Worm (Caenorhabditis elegans) whole organism, L4 larva: ENCODE data around the gene Y46D2A.2.

Experiments used
- F49E8.2 ChIP-seq: sonication (generic microtip); optimal IDR thresholded peaks from 2 replicates; lab custom pipeline; 2016; ENCODE audit warnings: missing compliant biosample characterization, mild to moderate bottlenecking, missing genetic modification characterization, borderline replicate concordance
- R02D3.7 ChIP-seq: fragments of 150-350 bp; sonication (generic microtip); optimal IDR thresholded peaks from 3 replicates; lab custom pipeline; 2014; ENCODE audit warnings: missing biosample characterization, missing genetic modification characterization
- Y48G9A.11 ChIP-seq: fragments of 200-800 bp; sonication (Bioruptor generic); IDR thresholded peaks from 2 replicates; pipeline ENCODE4 v1.3.6; 2022; ENCODE audit warnings: missing genetic modification reagents, missing genetic modification characterization, missing compliant biosample characterization
- Y5F2A.4 ChIP-seq: fragments of 200-800 bp; sonication (Bioruptor generic); optimal IDR thresholded peaks from 2 replicates; lab custom pipeline; 2018; ENCODE audit warnings: mild to moderate bottlenecking, missing genetic modification characterization, missing compliant biosample characterization
- ZK337.2 ChIP-seq: fragments of 200-800 bp; sonication (Bioruptor generic); IDR thresholded peaks from 2 replicates; pipeline ENCODE4 v1.3.6; 2022; ENCODE audit warnings: missing genetic modification reagents, missing genetic modification characterization, missing compliant biosample characterization
- ZK546.5 ChIP-seq, 2 experiments: sonication (generic microtip); optimal IDR thresholded peaks; 2 replicates each; lab custom pipeline; 2017; ENCODE audit warnings: missing biosample characterization in 2 of 2, missing genetic modification characterization in 2 of 2
- aha-1 ChIP-seq: fragments of 150-350 bp; peaks from one replicate; lab custom pipeline; 2014; ENCODE audit warnings: missing biosample characterization, missing genetic modification characterization
- aly-2 ChIP-seq: sonication (generic microtip); optimal IDR thresholded peaks from 2 replicates; lab custom pipeline; 2018; ENCODE audit warnings: missing biosample characterization, missing genetic modification characterization
- arid-1 ChIP-seq: fragments of 200-800 bp; sonication (Bioruptor generic); conservative IDR thresholded peaks from 2 replicates; pipeline ENCODE4 v1.3.6; 2022; ENCODE audit warnings: missing genetic modification reagents, missing genetic modification characterization, missing compliant biosample characterization
- ceh-20 ChIP-seq: fragments of 200-800 bp; sonication (Bioruptor generic); IDR thresholded peaks from 2 replicates; pipeline ENCODE4 v1.3.6; 2022; ENCODE audit warnings: missing genetic modification reagents, missing genetic modification characterization, missing compliant biosample characterization
- ces-1 ChIP-seq: fragments of 150-350 bp; sonication (generic microtip); optimal IDR thresholded peaks from 4 replicates; lab custom pipeline; 2014; ENCODE audit warnings: missing biosample characterization, missing genetic modification reagents, missing genetic modification characterization
- daf-16 ChIP-seq, 3 experiments: sonication (generic microtip); optimal IDR thresholded peaks; 2 replicates each; lab custom pipeline; 2016 to 2017; ENCODE audit warnings: missing genetic modification characterization in 3 of 3, missing genetic modification reagents in 3 of 3, mild to moderate bottlenecking in 2 of 3, missing compliant biosample characterization in 2 of 3, missing biosample characterization in 1 of 3, moderate library complexity in 1 of 3
- dmd-6 ChIP-seq: fragments of 200-800 bp; sonication (Bioruptor generic); IDR thresholded peaks from 2 replicates; pipeline ENCODE4 v1.3.6; 2022; ENCODE audit warnings: missing genetic modification reagents, missing genetic modification characterization, missing compliant biosample characterization
- duxl-1 ChIP-seq: sonication (generic microtip); optimal IDR thresholded peaks from 2 replicates; lab custom pipeline; 2016; ENCODE audit warnings: mild to moderate bottlenecking, missing genetic modification characterization, moderate library complexity, missing compliant biosample characterization; ENCODE audit not compliant: poor library complexity
- dve-1 ChIP-seq: sonication (generic microtip); optimal IDR thresholded peaks from 2 replicates; lab custom pipeline; 2017; ENCODE audit warnings: antibody characterized with exemption, mild to moderate bottlenecking, missing genetic modification characterization, missing compliant biosample characterization; ENCODE audit not compliant: insufficient read depth
- egl-43 ChIP-seq: fragments of 200-800 bp; sonication (Bioruptor generic); IDR thresholded peaks from 2 replicates; pipeline ENCODE4 v1.3.6; 2022; ENCODE audit warnings: missing genetic modification reagents, missing genetic modification characterization, missing compliant biosample characterization
- hlh-11 ChIP-seq: fragments of 200-800 bp; sonication (Bioruptor generic); optimal IDR thresholded peaks from 2 replicates; lab custom pipeline; 2018; ENCODE audit warnings: mild to moderate bottlenecking, missing genetic modification characterization, missing compliant biosample characterization
- hlh-30 ChIP-seq: sonication (generic microtip); optimal IDR thresholded peaks from 2 replicates; lab custom pipeline; 2017; ENCODE audit warnings: antibody characterized with exemption, mild to moderate bottlenecking, missing genetic modification characterization, missing compliant biosample characterization; ENCODE audit not compliant: insufficient read depth
- lin-1 ChIP-seq: fragments of 200-800 bp; sonication (Bioruptor generic); IDR thresholded peaks from 2 replicates; pipeline ENCODE4 v1.3.6; 2022; ENCODE audit warnings: missing genetic modification reagents, missing genetic modification characterization, missing compliant biosample characterization
- lin-13 ChIP-seq: fragments of 150-350 bp; optimal IDR thresholded peaks from 2 replicates; lab custom pipeline; 2014; ENCODE audit warnings: missing biosample characterization, missing genetic modification reagents, missing genetic modification characterization
- mdl-1 ChIP-seq, 2 experiments: fragments of 150-350 bp in 1 of 2; sonication (generic microtip) in 1 of 2; optimal IDR thresholded peaks; 2 replicates each; lab custom pipeline; 2014 to 2017; ENCODE audit warnings: missing biosample characterization in 2 of 2, missing genetic modification characterization in 2 of 2
- mdt-29 ChIP-seq: fragments of 200-800 bp; sonication (Bioruptor generic); IDR thresholded peaks from 2 replicates; pipeline ENCODE4 v1.3.6; 2022; ENCODE audit warnings: missing genetic modification reagents, missing genetic modification characterization, missing compliant biosample characterization
- mes-2 ChIP-seq: sonication (generic microtip); optimal IDR thresholded peaks from 2 replicates; lab custom pipeline; 2016; ENCODE audit warnings: missing genotype, mild to moderate bottlenecking, missing genetic modification characterization, missing compliant biosample characterization; ENCODE audit not compliant: poor library complexity, severe bottlenecking
- nhr-102 ChIP-seq: sonication (generic microtip); optimal IDR thresholded peaks from 2 replicates; lab custom pipeline; 2016; ENCODE audit warnings: mild to moderate bottlenecking, missing genetic modification characterization, moderate library complexity, missing compliant biosample characterization
- nhr-28 ChIP-seq: fragments of 150-350 bp; optimal IDR thresholded peaks from 2 replicates; lab custom pipeline; 2014; ENCODE audit warnings: missing biosample characterization, missing genetic modification characterization
- nhr-42 ChIP-seq: fragments of 200-800 bp; sonication (Bioruptor generic); IDR thresholded peaks from 2 replicates; pipeline ENCODE4 v1.3.6; 2022; ENCODE audit warnings: missing genetic modification characterization, missing compliant biosample characterization
- nhr-48 ChIP-seq: sonication (generic microtip); optimal IDR thresholded peaks from 2 replicates; lab custom pipeline; 2016; ENCODE audit warnings: mild to moderate bottlenecking, missing genetic modification characterization, missing compliant biosample characterization
- nhr-76 ChIP-seq: fragments of 150-350 bp; optimal IDR thresholded peaks from 2 replicates; lab custom pipeline; 2014; ENCODE audit warnings: missing biosample characterization, missing genetic modification characterization
- nhr-77 ChIP-seq: fragments of 150-350 bp; optimal IDR thresholded peaks from 2 replicates; lab custom pipeline; 2014; ENCODE audit warnings: missing biosample characterization, missing genetic modification characterization
- pha-4 ChIP-seq, 2 experiments: fragments of 150-350 bp in 1 of 2; fragments of 200-800 bp in 1 of 2; sonication (Bioruptor generic) in 1 of 2; IDR thresholded peaks in 1 of 2; optimal IDR thresholded peaks in 1 of 2; 2 replicates each; pipeline versions ENCODE4 v1.3.6 to Lab custom; 2014 to 2022; ENCODE audit warnings: missing genetic modification characterization in 2 of 2, missing genetic modification reagents in 2 of 2, missing biosample characterization in 1 of 2, missing compliant biosample characterization in 1 of 2
- pqm-1 ChIP-seq: sonication (generic microtip); optimal IDR thresholded peaks from 2 replicates; lab custom pipeline; 2017; ENCODE audit warnings: missing biosample characterization, missing genetic modification characterization
- rbr-2 ChIP-seq: sonication (generic microtip); optimal IDR thresholded peaks from 2 replicates; lab custom pipeline; 2016; ENCODE audit warnings: missing genotype, missing genetic modification characterization, missing compliant biosample characterization
- skn-1 ChIP-seq: fragments of 150-350 bp; optimal IDR thresholded peaks from 2 replicates; lab custom pipeline; 2014; ENCODE audit warnings: missing biosample characterization, missing genetic modification characterization
- spr-1 ChIP-seq: sonication (generic microtip); optimal IDR thresholded peaks from 2 replicates; lab custom pipeline; 2016; ENCODE audit warnings: mild to moderate bottlenecking, missing genetic modification characterization, missing compliant biosample characterization
- tag-97 ChIP-seq: fragments of 200-800 bp; sonication (Bioruptor generic); IDR thresholded peaks from 2 replicates; pipeline ENCODE4 v1.3.6; 2022; ENCODE audit warnings: missing genetic modification characterization, missing compliant biosample characterization
- unc-39 ChIP-seq: sonication (generic microtip); optimal IDR thresholded peaks from 2 replicates; lab custom pipeline; 2017; ENCODE audit warnings: missing biosample characterization, missing genetic modification characterization
- vab-7 ChIP-seq: fragments of 200-800 bp; sonication (Bioruptor generic); IDR thresholded peaks from 2 replicates; pipeline ENCODE4 v1.3.6; 2022; ENCODE audit warnings: missing genetic modification reagents, missing genetic modification characterization, missing compliant biosample characterization
- zfp-2 ChIP-seq: sonication (generic microtip); optimal IDR thresholded peaks from 2 replicates; lab custom pipeline; 2016; ENCODE audit warnings: mild to moderate bottlenecking, missing genetic modification characterization, missing compliant biosample characterization
- zip-2 ChIP-seq: fragments of 150-350 bp; optimal IDR thresholded peaks from 2 replicates; lab custom pipeline; 2014; ENCODE audit warnings: missing biosample characterization, missing genetic modification characterization
- ztf-7 ChIP-seq: fragments of 150-350 bp; optimal IDR thresholded peaks from 2 replicates; lab custom pipeline; 2014; ENCODE audit warnings: missing biosample characterization, missing genetic modification characterization

Gene Y46D2A.2

ce11 chrII:3309963-3310362 is 13.1 kb downstream of the Y46D2A.2 start:
- TF ChIP-seq dmd-6 (GFP tag; lab: Robert Waterston, UW) = peak; percentile 19; the same call in 1 of the 2 replicates

DNA sequence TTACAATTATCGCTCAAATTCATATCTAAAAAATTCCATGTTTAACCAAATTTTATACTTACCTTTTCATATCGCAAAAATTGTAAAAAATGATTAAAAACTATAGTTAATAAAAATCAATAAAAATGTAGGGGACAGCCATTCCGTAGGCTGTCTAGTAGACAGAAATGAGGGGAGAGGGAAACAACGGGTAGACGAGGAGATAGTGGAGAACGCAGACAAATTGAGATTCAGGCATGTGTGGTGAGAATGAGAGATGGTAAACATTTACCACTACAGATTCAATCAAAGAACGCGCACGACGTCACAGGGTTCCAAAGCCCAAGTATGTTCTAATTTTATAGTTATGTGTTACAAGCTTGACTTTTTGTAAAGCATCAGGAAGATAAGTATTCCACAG is 19.5 kb downstream of the Y46D2A.2 start:
- peak; percentile 30; the same call in 1 of the 2 replicates for TF ChIP-seq dmd-6 (GFP tag; lab: Robert Waterston, UW)
- peak; percentile 62 for TF ChIP-seq dve-1
- TF ChIP-seq duxl-1 = peak; percentile 93
- peak; percentile 55 for TF ChIP-seq mes-2 (tag; lab: Kevin White, UChicago)
- TF ChIP-seq hlh-30 (tag; lab: Kevin White, UChicago) = peak; percentile 22
- TF ChIP-seq pha-4 (GFP tag; IDR thresholded peaks at IDR 0.05; lab: Robert Waterston, UW) = no peak
- no peak for TF ChIP-seq pha-4 (tag; optimal IDR thresholded peaks at IDR 0.05; lab: Kevin White, UChicago)
- peak; percentile 56 for TF ChIP-seq nhr-28 (tag; lab: Kevin White, UChicago)
- no peak for TF ChIP-seq daf-16 (GFP tag; optimal IDR thresholded peaks at IDR 0.05; lab: Kevin White, UChicago)
- TF ChIP-seq daf-16 (tag; optimal IDR thresholded peaks at IDR 0.05; lab: Kevin White, UChicago) = peak; percentile 81
- TF ChIP-seq aha-1 (tag; lab: Kevin White, UChicago) = no peak

DNA sequence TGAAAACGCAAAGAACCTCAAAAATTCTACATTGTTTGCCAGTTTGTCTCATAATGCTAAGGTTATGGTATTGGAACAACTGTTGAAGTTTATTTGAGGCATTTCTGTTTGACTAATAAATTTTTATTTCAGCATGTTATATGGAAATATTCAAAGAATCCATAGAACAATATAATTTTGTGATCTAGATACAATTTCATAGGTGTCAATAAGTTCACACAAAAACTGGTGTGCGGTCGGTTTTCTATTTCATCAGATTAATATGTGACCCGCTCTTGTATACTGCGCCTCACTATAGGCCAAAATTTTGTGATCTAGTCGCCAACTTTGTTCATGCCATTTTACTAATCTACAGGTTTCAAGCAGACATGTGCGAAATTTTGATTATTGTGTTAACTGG is 23.6 kb downstream of the Y46D2A.2 start, which contains the start of gene btb-22:
Gene btb-22 (plus strand): TSS at position 301 of the 400 bp plus-strand sequence.
- no peak for TF ChIP-seq pqm-1 (tag; lab: Kevin White, UChicago)
- TF ChIP-seq skn-1 = no peak
- no peak for TF ChIP-seq F49E8.2 (tag; lab: Kevin White, UChicago)
- TF ChIP-seq zip-2 = no peak
- no peak for TF ChIP-seq nhr-76 (tag; lab: Kevin White, UChicago)
- TF ChIP-seq nhr-102 (tag; lab: Kevin White, UChicago) = no peak
- no peak for TF ChIP-seq rbr-2 (tag; lab: Kevin White, UChicago)
- no peak for TF ChIP-seq egl-43 (GFP tag; lab: Robert Waterston, UW)

DNA sequence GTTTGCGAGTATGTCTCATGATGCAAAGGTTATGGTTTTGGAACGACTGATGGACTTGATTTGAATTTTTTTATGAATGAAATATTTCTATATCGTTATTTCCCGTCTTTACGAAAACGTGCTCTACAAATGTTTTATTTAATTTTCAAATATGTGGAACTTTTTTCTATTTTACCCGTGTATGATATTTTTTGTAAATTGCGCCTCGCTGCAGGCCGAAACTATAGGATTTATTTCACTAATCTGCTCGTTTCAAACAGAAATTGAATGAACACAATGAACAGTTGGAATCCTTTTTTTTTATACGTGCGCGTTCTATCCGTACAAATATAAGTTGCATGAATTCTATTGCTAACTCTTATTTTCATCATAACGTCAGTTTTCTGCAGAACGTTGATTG is 25.2 kb downstream of the Y46D2A.2 start, which contains the start of gene btb-18:
Gene btb-18 (plus strand): TSS at position 301 of the 400 bp plus-strand sequence.
- no peak for TF ChIP-seq daf-16 (GFP tag; optimal IDR thresholded peaks at IDR 0.05; lab: Kevin White, UChicago)
- peak; percentile 50 for TF ChIP-seq daf-16 (tag; optimal IDR thresholded peaks at IDR 0.05; lab: Kevin White, UChicago)
- peak; percentile 39 for TF ChIP-seq dve-1
- TF ChIP-seq ZK546.5 (tag; optimal IDR thresholded peaks at IDR 0.05; lab: Kevin White, UChicago) = no peak
- TF ChIP-seq nhr-76 (tag; lab: Kevin White, UChicago) = no peak

- TF ChIP-seq spr-1 (tag; lab: Kevin White, UChicago) = no peak
- no peak for TF ChIP-seq zfp-2
- no peak for TF ChIP-seq egl-43 (GFP tag; lab: Robert Waterston, UW)
- TF ChIP-seq lin-13 (GFP tag; lab: Kevin White, UChicago) = no peak
- peak; percentile 36 for TF ChIP-seq nhr-28 (tag; lab: Kevin White, UChicago)
- TF ChIP-seq ztf-7 (tag; lab: Kevin White, UChicago) = no peak
- TF ChIP-seq daf-16 (GFP tag; optimal IDR thresholded peaks at IDR 0.05; lab: Kevin White, UChicago) = no peak
- peak; percentile 91 for TF ChIP-seq daf-16 (tag; optimal IDR thresholded peaks at IDR 0.05; lab: Kevin White, UChicago)
- no peak for TF ChIP-seq mdt-29 (GFP tag; lab: Robert Waterston, UW)
- TF ChIP-seq ceh-20 (GFP tag; lab: Robert Waterston, UW) = no peak
- TF ChIP-seq nhr-48 = no peak
- no peak for TF ChIP-seq rbr-2 (tag; lab: Kevin White, UChicago)
- TF ChIP-seq nhr-77 (tag; lab: Kevin White, UChicago) = no peak
- TF ChIP-seq tag-97 (GFP tag; lab: Robert Waterston, UW) = no peak
- TF ChIP-seq dve-1 = peak; percentile 40
- no peak for TF ChIP-seq ZK337.2 (GFP tag; lab: Robert Waterston, UW)
- no peak for TF ChIP-seq mdl-1 (tag; optimal IDR thresholded peaks at IDR 0.05; lab: Kevin White, UChicago)
- peak; percentile 9 for TF ChIP-seq hlh-11 (tag; lab: Kevin White, UChicago)
- no peak for TF ChIP-seq R02D3.7 (tag; lab: Kevin White, UChicago)
- TF ChIP-seq Y5F2A.4 = no peak
- peak; percentile 26 for TF ChIP-seq hlh-30 (tag; lab: Kevin White, UChicago)
- TF ChIP-seq nhr-42 (GFP tag; lab: Robert Waterston, UW) = no peak
- no peak for TF ChIP-seq ces-1 (GFP tag; lab: Kevin White, UChicago)
- no peak for TF ChIP-seq mes-2 (tag; lab: Kevin White, UChicago)
- no peak for TF ChIP-seq vab-7 (GFP tag; lab: Robert Waterston, UW)
- TF ChIP-seq aly-2 (tag; lab: Kevin White, UChicago) = no peak
- TF ChIP-seq lin-1 (GFP tag; lab: Robert Waterston, UW) = no peak
- no peak for TF ChIP-seq Y48G9A.11
- TF ChIP-seq unc-39 (tag; lab: Kevin White, UChicago) = no peak
- TF ChIP-seq dmd-6 (GFP tag; lab: Robert Waterston, UW) = 0 out of 2 replicates have a peak, but pooled peaks have one; percentile 13
- TF ChIP-seq arid-1 (GFP tag; lab: Robert Waterston, UW) = no peak
Measured at ce11 chrII:3296644-3297043, 26.4 kb downstream of the Y46D2A.2 start, which contains the start of gene btb-16. TSS of gene btb-16 (plus strand) at chrII:3296883.
